Worm (Caenorhabditis elegans): ENCODE data around the gene skih-2.

skih-2 gene

DNA sequence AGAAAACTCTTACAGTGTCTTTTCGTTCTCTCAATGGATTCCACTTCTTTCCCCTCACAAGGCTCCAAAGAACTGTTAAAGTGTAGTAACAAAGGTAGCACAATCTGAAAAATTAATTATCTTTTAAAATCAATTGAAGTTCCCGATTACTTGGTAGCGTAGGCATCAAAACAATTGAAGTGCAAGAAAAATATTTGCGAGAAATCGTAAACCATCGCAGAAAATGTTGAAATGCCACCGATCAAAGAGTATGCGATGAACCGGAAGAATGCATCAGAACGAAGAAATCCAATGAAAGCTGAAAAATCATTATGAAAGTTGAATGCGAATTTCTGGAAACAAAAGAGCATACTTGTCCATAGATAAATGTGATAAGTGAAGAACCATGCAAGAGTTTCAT lies 4.3 kb upstream of the skih-2 start:
- no peak for TF ChIP-seq pag-3 (tag; optimal IDR thresholded peaks at IDR 0.05; ENCODE audit: borderline replicate concordance, insufficient read depth)
- TF ChIP-seq snu-23 (GFP tag; optimal IDR thresholded peaks at IDR 0.05) = no peak
- no peak for TF ChIP-seq lir-3 (tag; optimal IDR thresholded peaks at IDR 0.05; ENCODE audit: poor library complexity)
- TF ChIP-seq nhr-85 (tag) = no peak
- TF ChIP-seq blmp-1 (tag; optimal IDR thresholded peaks at IDR 0.05) = no peak
- no peak for TF ChIP-seq nhr-20 (tag; optimal IDR thresholded peaks at IDR 0.05)

DNA sequence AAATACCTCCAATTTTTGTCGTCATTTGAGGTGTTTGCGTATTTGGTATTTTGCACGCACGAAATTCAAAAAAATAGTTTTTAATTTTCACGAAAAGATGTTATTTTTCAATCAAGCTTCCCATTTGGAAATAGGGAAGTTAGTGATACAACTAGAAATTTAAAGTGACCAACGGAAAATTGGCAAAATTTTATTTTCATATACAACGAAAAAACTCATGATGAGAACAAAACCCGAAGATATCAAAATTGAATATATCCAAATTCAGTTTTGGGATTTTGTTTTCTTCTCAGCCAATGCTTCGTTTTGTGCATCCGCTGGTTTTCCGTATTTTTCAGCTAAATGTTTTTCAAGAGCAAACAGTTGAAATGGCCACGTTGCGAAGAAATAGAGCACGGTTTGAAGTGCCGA lies 3.8 kb upstream of the skih-2 start:
- TF ChIP-seq nhr-84 (tag; optimal IDR thresholded peaks at IDR 0.05) = no peak
- TF ChIP-seq ztf-4 (tag; optimal IDR thresholded peaks at IDR 0.05) = no peak
- TF ChIP-seq lin-35 (GFP tag; optimal IDR thresholded peaks at IDR 0.05) = peak in 1 of 2 experiments; percentile 20
- no peak for TF ChIP-seq efl-1 (optimal IDR thresholded peaks at IDR 0.05)
- peak; percentile 50 to 92 for TF ChIP-seq efl-1 (GFP tag; optimal IDR thresholded peaks at IDR 0.05 in 1 of 2)
- peak in 1 of 3 experiments; percentile 35 for TF ChIP-seq dpl-1 (GFP tag; optimal IDR thresholded peaks at IDR 0.05)

DNA sequence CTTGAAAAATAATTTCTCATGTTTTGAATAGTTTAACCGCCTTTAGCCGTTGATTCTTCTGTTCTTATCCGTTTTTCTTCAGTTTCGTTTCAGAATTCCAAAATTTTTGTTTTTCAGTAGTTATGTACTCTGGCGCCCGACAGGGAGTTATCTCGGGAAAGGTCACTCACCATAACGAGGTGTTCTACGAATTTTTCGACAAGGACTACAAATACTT lies 972 bp upstream of the skih-2 start, which contains the start of gene F01G4.4:
Gene F01G4.4 (plus strand): TSS at position 118 of the 217 bp plus-strand sequence.
- TF ChIP-seq aha-1 (tag; optimal IDR thresholded peaks at IDR 0.05) = no peak
- TF ChIP-seq ces-1 (GFP tag; optimal IDR thresholded peaks at IDR 0.05) = no peak
- no peak for TF ChIP-seq nhr-237 (tag; optimal IDR thresholded peaks at IDR 0.05)
- no peak for TF ChIP-seq egl-27 (tag; optimal IDR thresholded peaks at IDR 0.05)
- no peak for TF ChIP-seq lin-15B (tag; optimal IDR thresholded peaks at IDR 0.05)
- no peak for TF ChIP-seq nhr-19 (GFP tag; conservative IDR thresholded peaks at IDR 0.05)
- TF ChIP-seq sox-4 (tag; optimal IDR thresholded peaks at IDR 0.05) = no peak
- TF ChIP-seq nhr-90 (tag; optimal IDR thresholded peaks at IDR 0.05; ENCODE audit: poor library complexity) = no peak
- no peak for TF ChIP-seq fkh-8 (tag; optimal IDR thresholded peaks at IDR 0.05)
- TF ChIP-seq unc-62 (GFP tag; optimal IDR thresholded peaks at IDR 0.05) = no peak
- no peak for TF ChIP-seq efl-1 (optimal IDR thresholded peaks at IDR 0.05)
- no peak for TF ChIP-seq efl-1 (GFP tag; optimal IDR thresholded peaks at IDR 0.05 in 1 of 2)

DNA sequence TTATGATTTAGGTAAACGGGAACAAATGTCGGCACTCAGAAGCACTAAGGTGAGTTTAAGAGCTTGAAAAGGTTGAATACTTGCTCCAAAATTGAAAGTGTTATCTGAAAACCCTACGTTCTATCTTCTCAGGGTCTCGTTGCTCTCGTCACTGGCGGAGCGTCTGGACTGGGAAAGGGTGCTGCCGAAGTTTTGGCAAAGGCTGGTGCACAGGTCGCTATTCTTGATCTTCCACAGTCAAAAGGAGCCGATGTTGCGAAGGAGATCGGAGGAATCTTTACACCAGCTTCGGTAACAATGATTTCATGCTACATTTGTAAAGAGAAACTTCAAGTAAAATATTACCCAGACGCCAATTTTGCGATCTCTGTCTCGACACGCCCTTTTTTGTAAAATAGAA lies 10.9 kb downstream of the skih-2 start, which contains the start of gene ard-1:
Gene ard-1 (plus strand): TSS at position 12 of the 400 bp plus-strand sequence.
- TF ChIP-seq aly-2 (tag; optimal IDR thresholded peaks at IDR 0.05) = no peak
- no peak for TF ChIP-seq ces-1 (GFP tag; optimal IDR thresholded peaks at IDR 0.05)
- TF ChIP-seq hlh-4 (tag; optimal IDR thresholded peaks at IDR 0.05) = no peak
- no peak for TF ChIP-seq fkh-8 (tag; optimal IDR thresholded peaks at IDR 0.05)
- no peak for TF ChIP-seq hpl-2 (GFP tag; optimal IDR thresholded peaks at IDR 0.05)
- TF ChIP-seq egl-27 (tag; optimal IDR thresholded peaks at IDR 0.05) = no peak
- no peak for TF ChIP-seq snu-23 (GFP tag; optimal IDR thresholded peaks at IDR 0.05)
- TF ChIP-seq elt-2 (tag; optimal IDR thresholded peaks at IDR 0.05) = no peak
- TF ChIP-seq pax-3 (tag; optimal IDR thresholded peaks at IDR 0.05) = no peak
- no peak for TF ChIP-seq tlp-1 (tag; optimal IDR thresholded peaks at IDR 0.05)
- no peak for TF ChIP-seq mab-9 (GFP tag; IDR thresholded peaks at IDR 0.05)
- no peak for TF ChIP-seq unc-62 (GFP tag; optimal IDR thresholded peaks at IDR 0.05)
- no peak for TF ChIP-seq efl-3 (GFP tag; optimal IDR thresholded peaks at IDR 0.05)
- no peak for TF ChIP-seq Y116A8C.19 (tag; optimal IDR thresholded peaks at IDR 0.05; ENCODE audit: borderline replicate concordance)
- TF ChIP-seq alr-1 (tag; optimal IDR thresholded peaks at IDR 0.05; ENCODE audit: borderline replicate concordance) = no peak
- no peak for TF ChIP-seq nhr-76 (tag; optimal IDR thresholded peaks at IDR 0.05)
- no peak for TF ChIP-seq sup-37 (GFP tag; optimal IDR thresholded peaks at IDR 0.05)
- no peak for TF ChIP-seq C04F5.9 (tag; optimal IDR thresholded peaks at IDR 0.05)
- no peak for TF ChIP-seq vab-15 (tag; optimal IDR thresholded peaks at IDR 0.05)

DNA sequence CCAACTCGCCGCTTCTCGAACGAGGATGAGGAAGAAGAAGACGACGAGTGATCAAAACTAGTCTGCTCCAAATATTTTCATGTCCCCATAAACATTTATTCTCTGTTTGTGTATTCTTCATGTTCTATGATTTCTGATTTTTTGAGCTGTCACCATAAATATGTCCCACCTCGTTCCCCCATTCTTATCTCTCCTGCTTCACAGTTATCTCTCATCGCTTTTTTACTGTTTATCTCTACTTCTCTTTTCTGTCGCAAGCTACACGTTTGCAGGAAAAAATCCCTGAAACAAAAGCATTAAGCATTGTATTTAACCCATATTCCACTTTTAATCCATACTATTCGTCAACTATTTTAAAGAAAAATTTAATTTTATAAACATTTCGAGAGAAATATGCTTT lies 11.4 kb downstream of the skih-2 start:
- TF ChIP-seq nhr-71 (tag; optimal IDR thresholded peaks at IDR 0.05) (peak; percentile 8), hlh-4 (tag; optimal IDR thresholded peaks at IDR 0.05) (no peak), pqm-1 (tag; optimal IDR thresholded peaks at IDR 0.05) (no peak), elt-2 (tag; optimal IDR thresholded peaks at IDR 0.05) (peak; percentile 1), efl-1 (optimal IDR thresholded peaks at IDR 0.05) (no peak), efl-1 (GFP tag; optimal IDR thresholded peaks at IDR 0.05 in 1 of 2) (peak in 1 of 2 experiments; percentile 66), nhr-20 (tag; optimal IDR thresholded peaks at IDR 0.05) (no peak), rnt-1 (tag; optimal IDR thresholded peaks at IDR 0.05) (peak; percentile 31), lsy-2 (tag; optimal IDR thresholded peaks at IDR 0.05) (peak in 1 of 2 experiments; percentile 28)

All from whole organism, L1 larva.